Fruit fly (Drosophila melanogaster): Measurements from ENCODE around the gene B4.
A peak's percentile ranks its signal among the peaks of the same experiment; 100 is the strongest.

The B4 gene

DNA sequence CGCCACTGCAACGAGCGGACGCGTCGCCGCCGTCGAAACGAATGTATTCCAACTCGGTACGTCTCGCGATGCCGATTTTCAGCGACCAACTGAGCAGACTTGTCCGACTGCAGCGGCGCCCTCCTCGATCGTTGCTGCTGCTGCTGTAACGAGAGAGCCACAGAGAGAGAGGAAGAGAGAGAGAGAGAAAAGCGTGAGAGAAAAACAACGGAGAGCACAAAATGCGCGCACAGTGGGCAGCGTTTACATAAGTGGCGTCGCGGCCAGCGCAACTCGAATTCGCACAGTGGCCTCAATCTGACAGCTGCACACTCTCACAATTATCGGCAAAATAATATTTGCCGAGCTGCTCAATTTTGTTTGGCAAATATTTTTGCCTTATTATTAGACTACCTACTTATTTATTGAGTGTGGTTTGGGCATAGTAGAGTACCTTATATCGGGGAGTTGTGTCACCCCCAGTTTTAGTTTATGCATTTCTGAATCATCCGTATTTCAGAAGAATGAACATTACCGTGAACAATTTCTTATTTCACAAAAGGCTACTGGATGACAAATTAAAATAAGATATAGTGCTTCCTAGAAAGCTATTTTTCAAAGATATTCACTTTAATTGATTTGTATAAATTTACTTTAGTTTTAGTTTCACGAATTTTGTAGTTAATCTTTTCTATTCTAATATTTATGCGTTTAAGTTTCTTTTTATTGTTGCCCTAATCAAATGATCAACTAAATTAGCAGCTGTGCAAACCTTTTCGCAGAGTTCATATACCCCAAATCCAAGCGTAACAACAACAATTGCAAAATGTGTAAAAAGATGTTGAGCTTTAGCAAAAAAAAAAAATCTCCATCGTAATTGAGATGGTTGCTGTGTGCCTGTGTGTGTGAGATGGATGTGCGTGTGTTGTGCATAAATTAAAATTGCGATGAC, 35.5 kb downstream of the B4 start (continued):
- TF ChIP-seq HLH4C (GFP tag; IDR thresholded peaks at IDR 0.05; ENCODE audit: partially characterized antibody) = 0 out of 3 replicates have a peak, but pooled peaks have one; percentile 44
- TF ChIP-seq Usf (GFP tag; optimal IDR thresholded peaks at IDR 0.05) = peak; percentile 16
- peak; percentile 74 for TF ChIP-seq D19A (tag; optimal IDR thresholded peaks at IDR 0.05)
- TF ChIP-seq CG11247 (GFP tag; IDR thresholded peaks at IDR 0.05) = peak; percentile 72; the same call in 1 of the 2 replicates
- TF ChIP-seq gcm (GFP tag; optimal IDR thresholded peaks at IDR 0.05) = peak; percentile 2
- TF ChIP-seq CG18599 (GFP tag; optimal IDR thresholded peaks at IDR 0.05) = peak; percentile 44
- peak; percentile 67 for TF ChIP-seq CG2678 (tag; optimal IDR thresholded peaks at IDR 0.05)
- no peak for TF ChIP-seq twi (tag; optimal IDR thresholded peaks at IDR 0.05)
- peak; percentile 39 for TF ChIP-seq fd3F (GFP tag; optimal IDR thresholded peaks at IDR 0.05)
- TF ChIP-seq TFAM (GFP tag; optimal IDR thresholded peaks at IDR 0.05) = peak; percentile 10
- peak; percentile 66 for TF ChIP-seq dmrt99B (tag; optimal IDR thresholded peaks at IDR 0.05)
- TF ChIP-seq trh (GFP tag; optimal IDR thresholded peaks at IDR 0.05) = no peak
- peak; percentile 44 for TF ChIP-seq wek (GFP tag; optimal IDR thresholded peaks at IDR 0.05)
- peak; percentile 74 for TF ChIP-seq HHEX (GFP tag; optimal IDR thresholded peaks at IDR 0.05)
- no peak for TF ChIP-seq CG7745 (tag; optimal IDR thresholded peaks at IDR 0.05)

DNA sequence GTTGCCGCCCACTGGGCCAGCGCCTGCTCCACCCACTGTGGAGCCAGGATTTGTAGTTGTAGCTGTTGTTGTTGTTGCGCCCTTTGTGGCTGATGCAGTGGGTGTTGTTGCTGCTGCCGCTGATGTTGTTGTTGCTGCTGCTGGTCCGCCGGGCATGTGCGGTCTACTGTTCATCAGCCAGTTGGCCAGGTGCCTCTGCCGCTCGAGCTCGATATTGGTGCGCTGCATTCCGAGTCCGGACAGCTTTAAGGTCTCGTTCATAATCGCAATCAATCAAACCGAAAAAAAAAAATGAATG, 36.1 kb downstream of the B4 start:
- TF ChIP-seq chn (GFP tag; optimal IDR thresholded peaks at IDR 0.05) (peak; percentile 34), CG10431 (GFP tag; optimal IDR thresholded peaks at IDR 0.05) (no peak), CG11093 (GFP tag; IDR thresholded peaks at IDR 0.05) (no peak), knrl (GFP tag; IDR thresholded peaks at IDR 0.05; ENCODE audit: partially characterized antibody) (0 out of 3 replicates have a peak, but pooled peaks have one; percentile 7), Med (GFP tag) (peak; percentile 76), CG10959 (GFP tag; IDR thresholded peaks at IDR 0.05) (0 out of 2 replicates have a peak, but pooled peaks have one; percentile 29), pho (GFP tag; optimal IDR thresholded peaks at IDR 0.05) (no peak), sens (GFP tag) (peak; percentile 71), unc-4 (GFP tag; IDR thresholded peaks at IDR 0.05; ENCODE audit: partially characterized antibody) (0 out of 2 replicates have a peak, but pooled peaks have one; percentile 12), Scr (GFP tag; IDR thresholded peaks at IDR 0.05; ENCODE audit: partially characterized antibody) (0 out of 2 replicates have a peak, but pooled peaks have one; percentile 6), CG4360 (GFP tag; IDR thresholded peaks at IDR 0.05) (peak; percentile 95), Dll (GFP tag; IDR thresholded peaks at IDR 0.05; ENCODE audit: partially characterized antibody) (0 out of 4 replicates have a peak, but pooled peaks have one; percentile 49), klu (GFP tag; IDR thresholded peaks at IDR 0.05) (0 out of 2 replicates have a peak, but pooled peaks have one; percentile 8)

DNA sequence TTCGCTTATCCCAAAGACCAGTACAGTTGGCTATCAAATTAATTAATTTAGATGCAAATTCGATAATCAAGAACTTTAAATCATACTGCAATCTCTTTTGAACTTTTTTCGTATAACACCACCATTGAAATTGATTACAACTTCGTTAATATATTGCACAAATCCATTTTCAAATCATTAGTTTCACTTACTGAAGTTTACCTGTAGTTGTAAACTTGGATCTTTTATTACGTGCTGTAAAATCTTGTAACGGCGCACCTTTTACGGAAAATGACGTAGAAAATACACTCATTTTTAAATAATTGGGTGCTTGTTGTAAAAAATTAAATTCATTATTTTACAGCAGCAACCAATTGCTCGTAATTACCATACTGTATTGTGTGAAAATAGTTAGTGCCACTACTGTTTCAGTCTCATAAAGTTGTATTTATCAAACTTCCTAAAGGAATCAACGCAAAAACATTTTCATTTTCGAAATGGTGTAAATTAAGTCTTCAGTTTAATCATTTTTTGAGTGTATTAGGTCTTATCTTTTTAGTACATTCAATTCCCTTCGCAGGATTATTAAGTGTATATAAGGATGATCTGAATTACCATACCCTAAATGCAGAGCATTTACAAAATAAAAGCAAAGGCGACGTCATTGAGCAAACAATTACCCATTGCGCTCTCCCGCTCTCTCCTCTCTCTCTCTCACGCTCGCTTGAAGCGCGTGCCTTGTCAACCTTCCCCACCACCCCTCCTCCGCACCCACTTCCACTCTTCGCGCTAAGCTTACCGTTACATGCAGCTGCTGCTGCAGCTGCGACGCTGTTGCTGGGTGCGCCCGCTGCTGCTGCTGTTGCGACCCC, 36.7 kb downstream of the B4 start:
- no peak for TF ChIP-seq NfI (GFP tag; optimal IDR thresholded peaks at IDR 0.05)
- peak; percentile 55; the same call in 1 of the 3 replicates for TF ChIP-seq CG11695 (GFP tag; IDR thresholded peaks at IDR 0.05)
- peak; percentile 73 for TF ChIP-seq row (GFP tag; IDR thresholded peaks at IDR 0.05)
- no peak for TF ChIP-seq Mrtf (GFP tag; IDR thresholded peaks at IDR 0.05)
- TF ChIP-seq Nf-YA (GFP tag; IDR thresholded peaks at IDR 0.05) = no peak
- TF ChIP-seq grau (tag; optimal IDR thresholded peaks at IDR 0.05) = peak; percentile 87
- peak; percentile 2 for TF ChIP-seq CG12155 (GFP tag; optimal IDR thresholded peaks at IDR 0.05)
- no peak for TF ChIP-seq CG2116 (GFP tag; optimal IDR thresholded peaks at IDR 0.05)
- TF ChIP-seq CG3995 (GFP tag; optimal IDR thresholded peaks at IDR 0.05) = no peak
- no peak for TF ChIP-seq gce (GFP tag; IDR thresholded peaks at IDR 0.05)
- peak; percentile 35 for TF ChIP-seq sisA (GFP tag; IDR thresholded peaks at IDR 0.05)
- TF ChIP-seq sug (tag; optimal IDR thresholded peaks at IDR 0.05) = no peak
- no peak for TF ChIP-seq pnt (GFP tag; optimal IDR thresholded peaks at IDR 0.05)
- TF ChIP-seq HmgZ (tag; optimal IDR thresholded peaks at IDR 0.05) = no peak
- no peak for TF ChIP-seq CG6854 (GFP tag; optimal IDR thresholded peaks at IDR 0.05)
- TF ChIP-seq unpg (GFP tag; optimal IDR thresholded peaks at IDR 0.05) = peak; percentile 46
- TF ChIP-seq CG12744 (GFP tag; optimal IDR thresholded peaks at IDR 0.05) = no peak

Measured in whole organism, embryonic.